Fruit fly (Drosophila melanogaster) S2 (cell line): ENCODE measurements around the gene Kpc1.

Experiments used
- CG8478 ChIP-seq: fragments of >200 bp; optimal IDR thresholded peaks from 2 replicates; lab custom pipeline; 2018
- CTCF ChIP-seq, 2 experiments: fragments of >200 bp; optimal IDR thresholded peaks; 2 replicates each; lab custom pipeline; 2018

DNA sequence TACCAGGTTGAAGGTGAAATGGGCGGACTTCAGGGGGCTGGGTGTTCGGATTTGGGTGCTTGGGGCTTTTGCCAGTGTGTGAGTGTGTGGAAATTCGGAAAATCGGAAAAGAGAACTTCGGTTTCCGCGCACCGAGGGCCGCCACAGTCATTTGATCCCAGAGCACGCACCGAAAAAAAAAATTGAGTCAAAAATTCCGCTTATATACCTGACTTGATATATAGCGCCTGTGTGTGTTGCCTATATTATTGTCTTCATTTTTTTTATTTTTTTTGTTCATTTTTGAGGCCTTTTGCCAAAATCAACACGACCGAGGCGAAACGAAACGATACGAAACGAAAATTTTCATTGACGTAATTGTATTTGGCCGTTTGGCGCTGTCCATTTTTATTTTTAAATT is 18.8 kb downstream of the Kpc1 start:
- TF ChIP-seq CTCF (optimal IDR thresholded peaks at IDR 0.05; lab: Kevin White, UChicago) = no peak
- no peak for TF ChIP-seq CG8478 (lab: Kevin White, UChicago)
